Fruit fly (Drosophila melanogaster): ENCODE results near the gene CG18675.

Gene CG18675

DNA sequence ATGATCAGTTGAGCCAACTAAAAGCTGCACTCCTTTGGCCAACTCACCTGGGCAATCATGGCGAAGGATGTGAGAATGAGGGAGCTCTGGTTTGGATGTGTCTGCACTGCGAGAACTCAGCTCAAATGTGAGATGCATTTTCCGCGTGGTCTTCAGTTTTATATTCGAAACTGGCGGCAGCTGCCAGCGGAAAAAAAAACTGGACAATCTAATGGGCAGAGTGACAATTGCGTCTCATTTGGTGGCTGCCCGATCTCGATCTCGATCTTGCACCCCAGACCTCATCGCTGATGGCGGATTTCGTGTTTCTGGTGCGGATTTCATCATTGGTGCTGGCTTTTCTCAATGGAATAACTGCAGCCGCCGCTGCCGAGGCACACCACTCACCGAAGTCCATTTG is 39.1 kb downstream of the CG18675 start, which contains the start of gene Cpr64Ac:
Cpr64Ac (minus strand) TSS at position 101 of the 400 bp plus-strand sequence.
- TF ChIP-seq CG8478 (optimal IDR thresholded peaks at IDR 0.05), result no peak
- TF ChIP-seq CTCF (optimal IDR thresholded peaks at IDR 0.05), result no peak

DNA sequence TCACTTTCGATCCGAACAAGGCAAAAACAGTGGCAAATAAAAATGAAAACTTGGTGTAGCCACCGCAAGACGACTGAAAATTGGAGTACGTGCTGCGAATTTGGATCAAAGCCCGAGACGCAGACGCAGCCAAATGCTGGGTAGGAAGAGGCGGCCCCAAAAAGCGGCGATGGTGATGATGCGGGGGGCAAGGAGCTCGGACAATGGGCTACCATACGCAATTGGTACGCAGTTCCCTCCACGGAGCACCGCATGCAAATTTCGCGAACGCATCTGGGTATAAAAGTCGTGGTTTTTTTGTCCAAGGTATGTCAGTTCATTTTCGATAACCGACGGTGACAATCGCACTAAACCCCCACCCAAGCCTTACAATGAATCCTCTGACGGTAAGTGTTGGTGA is 41.4 kb downstream of the CG18675 start, which contains the start of gene Cpr64Ad:
Cpr64Ad (plus strand) TSS at position 301 of the 400 bp plus-strand sequence.
- TF ChIP-seq CG8478 (optimal IDR thresholded peaks at IDR 0.05) (no peak), CTCF (optimal IDR thresholded peaks at IDR 0.05) (no peak)

DNA sequence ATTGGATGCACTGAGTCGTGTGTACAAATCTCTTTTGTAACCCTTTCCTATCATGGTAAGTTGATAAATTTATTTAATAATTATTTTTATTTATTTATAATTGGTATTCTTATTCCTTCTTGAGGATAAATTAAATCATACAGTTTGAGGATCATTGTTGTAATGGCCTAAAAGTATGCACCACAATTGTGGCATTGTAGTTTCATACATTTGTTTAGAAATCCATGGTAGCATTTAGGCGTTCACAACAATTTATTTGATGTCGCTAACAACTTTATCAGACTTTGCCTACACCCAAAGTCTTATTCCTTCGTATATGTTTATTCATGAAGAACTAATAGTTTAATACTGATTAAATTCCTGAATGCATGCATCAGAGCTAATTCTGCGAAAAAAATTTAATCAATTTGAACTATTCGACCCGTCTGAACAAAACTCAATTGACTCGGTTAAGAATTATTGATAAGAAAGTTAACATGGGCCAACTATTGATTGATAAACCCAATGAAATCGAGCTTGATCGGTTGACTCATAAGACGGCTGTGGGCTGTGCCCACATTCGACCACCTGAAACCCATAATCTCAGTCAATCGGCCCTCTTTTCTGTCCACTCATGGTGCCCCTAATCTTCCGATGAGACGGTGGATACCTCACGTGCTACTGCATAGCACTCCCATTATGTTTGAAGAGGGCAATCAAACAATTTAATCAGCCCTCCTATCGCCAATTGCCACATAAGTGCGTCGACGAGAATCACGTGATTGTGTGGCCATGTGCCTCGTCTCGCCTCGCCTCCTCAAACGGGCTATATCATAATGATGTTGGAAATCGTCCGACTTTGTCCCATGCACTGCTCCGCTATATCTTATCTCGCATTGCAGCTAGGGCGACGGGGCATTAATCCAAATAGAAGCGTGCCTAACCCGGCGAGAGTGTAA is 45.9 kb downstream of the CG18675 start:
- TF ChIP-seq CG8478 (optimal IDR thresholded peaks at IDR 0.05) (no peak), CTCF (optimal IDR thresholded peaks at IDR 0.05) (peak in 1 of 2 experiments; percentile 10)

DNA sequence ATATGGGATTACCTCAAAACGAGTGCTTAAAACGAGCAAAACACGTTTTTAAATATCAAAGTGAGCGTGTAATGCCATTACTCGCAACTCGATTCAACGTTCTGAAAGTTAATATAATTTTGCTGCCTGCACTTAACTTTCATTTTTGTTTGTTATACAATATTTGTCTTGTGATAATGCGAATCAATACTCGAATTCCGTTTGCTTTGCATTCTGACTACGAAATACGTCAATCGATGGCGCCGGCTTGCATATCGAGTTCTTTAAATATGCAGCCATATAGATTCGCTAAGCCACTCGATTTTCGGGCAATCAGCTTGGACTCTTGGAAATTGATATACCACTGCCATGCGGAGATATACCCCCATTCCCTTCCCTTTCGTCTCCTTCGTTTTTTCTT is 47.0 kb downstream of the CG18675 start:
- no peak for TF ChIP-seq CTCF (optimal IDR thresholded peaks at IDR 0.05)
- no peak for TF ChIP-seq CG8478 (optimal IDR thresholded peaks at IDR 0.05)

DNA sequence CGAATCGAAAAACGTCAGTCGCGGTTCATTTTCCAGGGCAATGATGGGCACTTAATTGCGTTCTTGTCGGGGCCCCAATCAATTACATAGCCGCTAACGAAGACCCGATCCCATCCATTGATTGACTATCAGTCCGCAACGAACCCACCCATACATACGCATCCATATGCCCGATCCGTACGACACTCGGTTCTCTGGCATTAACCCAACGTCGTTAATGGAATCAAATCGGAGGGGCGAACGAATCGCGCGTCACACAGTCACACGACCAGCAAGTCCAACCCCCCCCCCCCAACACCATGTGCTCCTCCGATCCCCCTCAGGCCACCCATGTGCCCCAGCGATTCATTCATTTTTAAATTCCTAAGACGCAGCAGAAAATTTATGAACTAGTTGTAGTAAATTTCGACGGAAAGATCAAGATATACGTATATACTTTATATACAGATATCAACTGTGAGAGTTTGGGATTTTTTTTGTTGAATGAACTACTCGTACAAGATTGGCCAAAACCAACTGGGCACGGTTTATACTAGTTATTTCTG is 47.6 kb downstream of the CG18675 start:
- TF ChIP-seq CTCF (optimal IDR thresholded peaks at IDR 0.05), result no peak
- no peak for TF ChIP-seq CG8478 (optimal IDR thresholded peaks at IDR 0.05)

DNA sequence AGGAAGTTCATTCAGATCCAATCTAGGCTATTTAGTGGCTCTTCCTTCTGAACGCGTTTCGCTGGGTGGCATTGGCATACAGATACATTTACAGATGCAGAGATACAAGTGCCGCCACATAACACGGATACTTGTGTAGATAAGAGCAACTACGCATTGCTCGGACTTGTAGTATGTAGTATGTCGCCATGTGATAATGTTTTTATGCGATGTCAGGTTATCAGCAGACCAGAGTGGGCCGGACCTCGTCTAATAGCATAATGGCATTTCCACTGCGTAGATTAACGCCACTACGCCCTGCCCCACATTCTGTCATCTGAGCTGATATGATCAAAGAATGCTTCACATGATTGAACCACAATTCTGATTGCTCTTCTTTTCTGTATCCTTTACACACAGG is 48.1 kb downstream of the CG18675 start:
- TF ChIP-seq CTCF (optimal IDR thresholded peaks at IDR 0.05) (no peak), CG8478 (optimal IDR thresholded peaks at IDR 0.05) (no peak)

DNA sequence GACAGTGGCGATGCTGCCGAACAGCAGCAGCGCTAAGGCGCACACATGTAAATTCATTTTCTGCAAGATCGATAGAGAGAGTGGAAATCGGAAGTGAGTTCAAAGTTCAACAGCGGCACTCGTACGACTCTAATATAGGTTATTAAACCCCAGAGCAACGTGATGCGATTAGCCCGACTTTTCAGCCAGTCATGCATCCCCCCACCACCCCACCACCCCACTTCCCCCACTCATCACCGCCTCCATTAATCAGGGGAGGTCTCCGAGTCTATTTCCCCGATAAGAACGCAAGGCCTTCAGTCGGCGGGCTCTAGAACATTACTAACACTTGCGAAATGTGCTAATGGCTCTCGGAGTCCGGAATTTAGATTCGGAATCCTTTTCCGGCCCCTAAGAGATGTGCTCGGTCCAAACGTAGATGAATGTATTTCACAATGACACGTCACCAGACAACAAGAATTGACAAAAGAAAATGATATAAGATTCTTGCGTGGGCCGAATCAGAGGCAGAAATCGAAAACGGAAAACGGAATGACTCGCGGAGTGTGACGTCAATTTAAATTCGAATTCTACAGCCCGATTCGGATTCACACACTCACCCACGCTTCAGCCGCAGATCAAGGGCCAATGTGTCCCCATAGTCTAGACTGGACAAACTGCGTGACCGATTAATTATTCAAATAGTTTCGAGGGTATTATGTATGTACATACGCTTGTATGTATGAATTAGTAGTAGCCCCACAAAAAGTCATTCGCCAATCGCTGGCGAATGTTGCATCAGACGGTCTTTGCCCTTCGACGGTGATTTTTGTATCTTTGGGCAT is 52.2 kb downstream of the CG18675 start:
- TF ChIP-seq CTCF (optimal IDR thresholded peaks at IDR 0.05) (no peak), CG8478 (optimal IDR thresholded peaks at IDR 0.05) (no peak)

DNA sequence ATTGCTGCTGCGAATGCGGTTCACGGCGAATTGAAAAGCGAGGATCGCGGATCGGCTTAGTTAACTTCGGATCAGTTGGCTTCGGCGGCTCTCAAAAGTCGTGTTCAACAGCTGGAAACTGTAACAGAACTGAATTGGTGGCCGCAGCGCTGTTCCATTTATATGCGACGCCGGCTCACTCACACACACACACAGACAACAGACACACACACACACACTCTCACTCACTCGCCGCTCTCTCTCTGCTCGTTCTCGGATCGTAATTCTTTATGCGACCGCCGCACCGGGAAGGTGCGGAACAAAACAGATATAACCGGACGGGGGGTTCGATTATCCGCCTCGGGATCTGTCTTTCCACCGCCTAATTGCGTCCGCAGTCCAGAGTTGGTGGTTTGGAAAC is 53.5 kb downstream of the CG18675 start, which contains the start of gene CG46460:
CG46460 (minus strand) TSS at position 139 of the 400 bp plus-strand sequence.
- no peak for TF ChIP-seq CTCF (optimal IDR thresholded peaks at IDR 0.05)
- TF ChIP-seq CG8478 (optimal IDR thresholded peaks at IDR 0.05), result no peak

DNA sequence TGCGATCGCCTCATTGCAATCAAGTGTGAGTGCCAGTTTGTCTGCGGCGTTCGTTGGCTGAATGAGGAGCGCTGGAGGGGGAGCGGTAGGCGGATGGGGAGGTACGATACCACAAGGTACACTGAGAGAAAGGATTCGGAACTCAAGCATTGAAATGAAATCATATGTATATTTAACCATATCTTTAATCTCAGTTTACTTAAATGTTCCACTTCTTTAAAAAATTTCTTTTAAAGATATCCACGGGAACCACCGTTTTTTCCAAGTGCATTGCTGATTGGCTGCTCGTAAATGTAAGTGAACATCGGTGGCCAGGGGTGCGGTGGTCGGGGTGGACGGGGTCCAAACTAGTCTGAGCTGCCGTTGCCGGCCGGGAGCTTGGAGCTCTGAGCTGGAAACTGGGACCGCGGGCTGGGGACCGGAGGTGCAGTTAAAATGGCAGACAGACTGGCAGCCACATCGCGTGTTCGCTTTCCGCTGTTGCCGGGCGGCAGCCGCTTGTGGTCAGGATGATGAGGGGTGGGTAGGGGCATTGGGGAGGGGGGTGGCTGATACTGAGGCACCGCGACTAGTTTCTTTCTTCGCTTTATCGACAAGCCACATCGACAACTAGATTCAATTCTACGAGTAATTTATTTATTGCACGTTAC is 54.6 kb downstream of the CG18675 start:
- TF ChIP-seq CG8478 (optimal IDR thresholded peaks at IDR 0.05) (no peak), CTCF (optimal IDR thresholded peaks at IDR 0.05) (no peak)

DNA sequence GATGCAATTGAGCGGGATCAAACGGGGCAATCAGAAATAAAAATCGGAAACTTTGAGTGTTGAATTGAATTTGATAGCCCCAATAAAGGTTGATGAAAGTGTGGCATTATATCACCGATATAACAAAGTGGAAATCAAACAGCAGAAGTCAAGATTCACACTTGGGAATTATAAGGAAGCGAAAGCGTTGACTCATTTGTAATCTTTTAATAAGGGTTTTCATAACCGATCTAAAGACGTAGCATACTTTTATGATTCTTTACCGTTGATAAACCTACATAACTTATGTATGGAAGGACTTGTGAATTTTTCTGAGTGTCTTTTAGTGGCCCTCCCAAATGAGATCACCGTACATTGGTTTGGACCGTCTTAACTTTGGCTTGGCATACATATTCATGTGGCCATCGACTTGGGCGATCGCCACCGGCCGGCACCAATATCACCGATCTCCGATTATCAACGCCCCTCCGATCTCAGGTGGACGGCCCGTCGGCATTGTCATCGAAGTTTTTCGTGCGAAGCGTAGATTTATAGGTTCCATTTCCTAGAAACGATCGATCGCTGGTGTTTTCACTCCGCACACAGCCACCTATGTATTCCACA is 55.8 kb downstream of the CG18675 start:
- TF ChIP-seq CTCF (optimal IDR thresholded peaks at IDR 0.05) (no peak), CG8478 (optimal IDR thresholded peaks at IDR 0.05) (no peak)

DNA sequence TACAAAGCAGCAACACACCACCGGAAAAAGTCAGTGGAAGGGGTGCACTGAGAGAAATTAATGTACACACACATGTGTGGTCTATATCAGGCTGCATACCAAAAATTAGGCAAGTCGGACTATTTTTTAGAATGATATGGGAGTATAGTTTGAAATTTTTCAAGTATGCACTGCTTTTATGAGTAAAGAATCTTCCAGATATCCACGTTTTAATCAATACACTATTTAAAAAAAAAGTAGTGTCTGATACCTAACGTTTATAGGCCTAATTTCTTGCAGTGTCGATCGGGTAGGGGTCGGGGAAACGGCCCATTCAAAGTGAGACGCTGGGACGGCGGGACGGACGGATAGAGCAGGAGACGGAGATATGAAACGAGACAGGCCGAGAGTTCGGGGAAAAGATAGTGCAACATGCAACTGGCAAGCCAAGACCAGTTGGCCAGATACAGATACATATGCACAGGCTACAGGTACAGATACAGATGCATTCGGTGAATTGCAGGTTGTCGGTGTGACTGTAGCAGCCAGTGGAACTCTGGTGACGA is 56.7 kb downstream of the CG18675 start:
- TF ChIP-seq CG8478 (optimal IDR thresholded peaks at IDR 0.05), result no peak
- no peak for TF ChIP-seq CTCF (optimal IDR thresholded peaks at IDR 0.05)

DNA sequence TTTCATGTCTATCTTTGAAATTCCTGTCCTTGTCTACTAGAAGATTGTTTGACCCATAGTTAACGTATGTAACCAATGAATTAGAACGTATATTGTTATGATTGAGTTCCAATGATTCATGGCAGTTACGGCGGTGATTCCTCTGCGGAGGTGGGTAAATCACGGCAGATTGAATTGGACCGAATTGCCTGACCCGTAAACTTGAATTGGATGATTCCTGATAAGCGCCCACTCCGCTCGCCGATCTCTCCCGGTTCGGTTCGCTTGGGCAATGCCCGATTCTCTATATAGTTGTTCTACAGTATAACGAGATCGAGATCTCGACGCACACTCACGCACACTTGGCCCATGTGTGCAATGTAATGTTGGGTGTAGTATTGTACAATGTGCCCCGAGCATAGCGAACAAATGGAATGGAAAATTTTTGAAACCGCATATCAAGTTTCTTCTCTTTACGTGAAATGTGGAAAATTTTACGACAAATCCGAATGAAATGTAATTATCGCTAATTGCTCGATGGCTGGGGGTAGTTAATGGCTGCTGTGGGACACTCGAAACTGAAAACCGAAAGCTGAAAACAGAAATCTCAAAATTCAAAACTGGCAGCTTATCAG is 57.8 kb downstream of the CG18675 start:
- TF ChIP-seq CTCF (optimal IDR thresholded peaks at IDR 0.05) (no peak), CG8478 (optimal IDR thresholded peaks at IDR 0.05) (no peak)

DNA sequence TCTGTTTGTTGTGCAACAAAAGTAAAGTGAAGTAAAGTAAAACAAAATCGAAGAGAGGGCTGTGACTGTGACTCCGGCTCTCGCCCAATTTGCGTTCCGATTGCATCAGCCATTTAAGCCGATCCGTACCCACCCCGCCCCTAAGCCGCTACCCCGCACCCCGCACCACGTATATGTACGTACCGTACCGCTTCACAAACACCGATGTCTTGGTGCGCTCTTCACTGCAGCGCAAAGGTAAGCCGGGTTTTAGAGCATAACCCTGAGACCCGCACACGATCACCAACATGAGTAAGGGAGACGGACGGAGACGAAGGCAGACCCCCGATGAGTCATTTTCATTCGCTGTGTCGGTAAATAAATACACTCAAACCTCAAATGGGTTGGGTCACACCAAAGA is 58.5 kb downstream of the CG18675 start:
- TF ChIP-seq CTCF (optimal IDR thresholded peaks at IDR 0.05) (no peak), CG8478 (optimal IDR thresholded peaks at IDR 0.05) (no peak)
